Fruit fly (Drosophila melanogaster) Kc167 (cell line): ENCODE results near the gene RpL14.

Experiments
- Myc ChIP-seq: fragments of >200 bp; optimal IDR thresholded peaks from 2 replicates; lab custom pipeline; 2017; ENCODE audit warnings: missing external identifiers
- Sin3A ChIP-seq: fragments of >200 bp; optimal IDR thresholded peaks from 2 replicates; lab custom pipeline; 2018; ENCODE audit warnings: missing external identifiers
- h ChIP-seq: fragments of >200 bp; optimal IDR thresholded peaks from 3 replicates; lab custom pipeline; 2018; ENCODE audit warnings: missing external identifiers
- insv ChIP-seq: fragments of >200 bp; optimal IDR thresholded peaks from 3 replicates; lab custom pipeline; 2018; ENCODE audit warnings: missing external identifiers
- psq ChIP-seq: fragments of >200 bp; optimal IDR thresholded peaks from 2 replicates; lab custom pipeline; 2017; ENCODE audit warnings: missing external identifiers
- ttk ChIP-seq: sonication (Bioruptor generic); optimal IDR thresholded peaks from 2 replicates; lab custom pipeline; 2017; ENCODE audit warnings: missing external identifiers

DNA sequence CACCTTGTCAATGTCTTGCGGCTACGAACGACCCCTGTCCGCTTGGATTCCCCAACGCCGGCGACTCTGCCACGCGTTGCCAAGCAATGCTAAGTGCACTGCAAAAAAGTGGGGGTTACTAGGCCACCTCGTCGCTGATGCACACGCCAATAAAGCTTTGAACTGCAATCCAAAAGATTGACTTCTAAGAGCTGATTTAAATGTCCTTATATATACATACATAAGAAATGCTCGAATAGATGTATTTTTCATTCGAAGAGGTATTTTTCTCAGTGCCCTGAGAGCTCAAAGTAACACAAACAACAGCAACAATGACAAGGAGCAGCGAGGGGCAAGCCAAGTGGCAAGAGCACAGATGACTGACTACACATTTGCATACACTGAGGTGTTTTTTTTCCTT lies 6.6 kb downstream of the RpL14 start:
- TF ChIP-seq Sin3A (no peak), Myc (lab: Kevin White, UChicago) (no peak), ttk (no peak), insv (lab: Kevin White, UChicago) (no peak), psq (lab: Kevin White, UChicago) (no peak), h (lab: Kevin White, UChicago) (no peak)
